Fruit fly (Drosophila melanogaster) S2 (cell line): ENCODE results near the gene CG43307.
A peak's percentile ranks its signal among the peaks of the same experiment; 100 is the strongest.

Experiments
- CG8478 ChIP-seq: fragments of >200 bp; optimal IDR thresholded peaks from 2 replicates; lab custom pipeline; 2018
- CTCF ChIP-seq, 2 experiments: fragments of >200 bp; optimal IDR thresholded peaks; 2 replicates each; lab custom pipeline; 2018

Gene CG43307

DNA sequence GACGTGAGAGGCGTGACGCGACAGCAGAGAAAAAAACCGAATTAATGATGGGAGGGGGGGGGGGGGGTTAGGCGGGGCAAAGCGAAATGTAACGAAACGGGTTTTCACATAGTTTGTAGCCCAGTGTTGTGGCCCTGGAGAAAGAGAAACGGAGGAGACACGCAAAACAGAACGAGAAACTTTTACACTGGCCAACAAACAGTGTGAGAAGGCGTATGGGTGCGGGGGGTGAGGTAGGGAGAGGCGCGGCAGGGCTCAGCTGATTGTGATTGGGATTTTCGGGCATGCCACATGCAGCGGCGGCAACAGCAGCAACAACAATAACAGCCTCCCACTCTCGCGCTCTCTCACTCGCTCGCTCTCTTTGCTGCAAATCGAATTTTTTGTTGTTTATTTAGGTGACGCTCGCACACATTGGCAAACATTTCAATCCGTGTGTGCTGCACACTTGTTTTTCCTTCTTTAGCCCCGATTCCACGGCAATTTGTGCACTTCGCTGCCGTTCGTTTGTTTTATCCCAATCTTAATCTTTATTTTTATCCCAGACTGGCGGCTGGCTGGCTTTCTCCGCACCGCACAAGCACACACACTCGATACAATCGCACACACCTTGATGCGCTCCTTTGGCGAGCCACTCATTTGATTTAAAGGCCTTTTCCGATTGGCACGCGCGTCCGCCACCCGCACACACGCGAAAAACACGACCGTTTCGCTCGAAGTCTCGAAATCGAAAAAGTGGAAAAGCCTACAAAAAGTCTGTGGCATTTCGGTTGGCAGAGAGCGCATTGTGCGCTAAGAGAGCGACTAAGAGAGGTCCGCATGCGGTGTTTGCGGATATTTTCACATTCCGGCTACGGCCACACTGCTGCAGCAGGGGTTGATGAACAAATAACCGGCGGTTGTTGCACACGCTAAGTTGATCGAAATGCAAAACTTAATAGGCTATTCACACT, 11.7 kb upstream of the CG43307 start, which contains the start of gene CG9171:
Gene CG9171, minus strand, starts transcription at position 819 of the 953 bp plus-strand sequence.
- no peak for TF ChIP-seq CG8478 (lab: Kevin White, UChicago)
- TF ChIP-seq CTCF (optimal IDR thresholded peaks at IDR 0.05; lab: Kevin White, UChicago) = peak; percentile 64 to 66

DNA sequence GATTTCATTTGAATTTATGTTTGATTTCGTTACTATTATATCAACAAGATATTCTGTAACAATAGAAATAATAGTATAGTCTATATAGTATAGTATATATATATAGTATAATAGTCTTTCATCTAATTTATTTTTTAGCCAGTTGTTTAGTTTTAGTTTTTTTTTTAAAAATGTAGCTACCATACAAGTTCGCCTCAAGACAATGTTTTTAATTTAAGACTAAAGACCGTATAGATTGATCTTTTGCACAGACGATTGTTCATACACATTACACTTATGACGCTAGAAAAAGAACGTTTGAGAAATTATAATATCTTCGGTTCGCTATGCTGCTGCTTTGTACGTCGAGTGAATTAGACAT, 11.0 kb upstream of the CG43307 start:
- TF ChIP-seq CG8478 (lab: Kevin White, UChicago) (no peak), CTCF (optimal IDR thresholded peaks at IDR 0.05; lab: Kevin White, UChicago) (no peak)

DNA sequence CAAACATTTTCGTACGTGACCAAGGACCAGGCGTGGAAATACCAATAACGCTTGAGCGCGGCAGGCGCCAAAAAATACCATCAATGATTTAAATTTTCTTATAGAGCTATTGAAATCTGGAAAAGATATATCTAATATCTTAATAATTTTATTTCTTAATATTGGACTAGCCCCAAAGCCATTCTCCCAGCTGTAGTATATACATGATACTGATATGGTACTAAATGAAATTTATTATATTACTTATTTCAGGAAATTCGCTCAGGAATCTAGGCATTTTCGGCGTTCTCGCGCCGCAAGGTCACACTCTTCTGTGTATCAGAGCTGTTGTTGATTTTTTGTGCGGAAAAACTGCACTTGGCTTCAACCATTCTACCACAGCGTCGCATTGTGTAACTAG, 9.4 kb upstream of the CG43307 start, which contains the start of the genes CG14005 and CG7239:
Gene CG14005, minus strand, starts transcription at position 50 of the 400 bp plus-strand sequence.
Gene CG7239, plus strand, starts transcription at position 295 of the 400 bp plus-strand sequence.
- TF ChIP-seq CTCF (optimal IDR thresholded peaks at IDR 0.05; lab: Kevin White, UChicago) = no peak
- TF ChIP-seq CG8478 (lab: Kevin White, UChicago) = no peak

DNA sequence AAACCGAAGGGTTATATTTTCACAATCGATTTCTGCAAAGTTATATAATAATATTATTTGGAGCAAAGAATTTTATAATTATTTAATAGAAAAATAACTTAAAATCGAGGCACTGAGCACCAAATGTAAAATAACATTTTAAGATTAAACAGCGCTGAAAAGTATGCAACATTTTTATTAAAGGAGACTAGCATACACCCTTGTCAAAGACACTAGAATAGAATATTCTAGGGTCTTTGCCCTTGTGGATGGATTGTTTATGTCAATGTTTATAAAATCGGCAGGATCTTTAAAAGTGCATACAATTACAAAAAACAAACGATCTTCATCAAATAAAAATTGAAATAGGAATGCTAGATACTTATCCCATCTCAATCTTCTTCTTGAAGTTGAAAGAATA, 7.3 kb upstream of the CG43307 start:
- TF ChIP-seq CTCF (optimal IDR thresholded peaks at IDR 0.05; lab: Kevin White, UChicago) (no peak), CG8478 (lab: Kevin White, UChicago) (no peak)

DNA sequence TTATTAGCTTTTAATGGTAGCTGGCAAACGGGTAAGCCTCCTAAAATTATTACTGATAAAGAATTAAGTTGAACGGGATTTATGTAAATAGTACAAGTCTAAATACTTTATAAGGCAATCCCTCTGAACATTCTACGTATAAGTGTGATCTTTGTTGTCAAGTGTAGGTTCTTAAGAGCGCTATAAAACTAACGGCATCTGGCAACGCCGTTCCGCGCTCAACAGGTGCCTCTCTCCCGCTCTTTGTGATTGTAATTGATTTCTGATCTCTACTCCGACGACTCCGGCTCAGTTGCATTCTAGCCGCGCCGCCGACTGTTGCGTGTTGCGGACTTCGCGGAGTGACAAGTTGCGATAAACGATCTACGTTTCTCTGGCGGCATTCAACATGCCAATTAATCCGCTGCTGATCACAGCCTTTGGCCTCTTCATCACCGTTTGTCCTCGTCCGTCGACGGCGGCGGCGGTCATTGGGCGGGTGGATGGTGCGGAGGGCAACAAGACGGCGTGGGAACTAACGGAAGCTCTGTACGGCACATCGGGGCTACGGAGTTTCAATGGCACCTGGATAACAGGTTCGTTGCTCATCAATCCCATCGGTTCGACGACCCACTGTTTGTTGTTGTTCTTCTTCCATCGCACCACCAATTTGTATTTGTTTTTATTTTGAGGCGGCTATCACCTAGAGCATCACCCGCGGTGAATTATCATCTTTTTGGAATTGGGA, 6.1 kb upstream of the CG43307 start, which contains the start of gene CG11034:
Gene CG11034, plus strand, starts transcription at position 305 of the 727 bp plus-strand sequence.
- no peak for TF ChIP-seq CG8478 (lab: Kevin White, UChicago)

DNA sequence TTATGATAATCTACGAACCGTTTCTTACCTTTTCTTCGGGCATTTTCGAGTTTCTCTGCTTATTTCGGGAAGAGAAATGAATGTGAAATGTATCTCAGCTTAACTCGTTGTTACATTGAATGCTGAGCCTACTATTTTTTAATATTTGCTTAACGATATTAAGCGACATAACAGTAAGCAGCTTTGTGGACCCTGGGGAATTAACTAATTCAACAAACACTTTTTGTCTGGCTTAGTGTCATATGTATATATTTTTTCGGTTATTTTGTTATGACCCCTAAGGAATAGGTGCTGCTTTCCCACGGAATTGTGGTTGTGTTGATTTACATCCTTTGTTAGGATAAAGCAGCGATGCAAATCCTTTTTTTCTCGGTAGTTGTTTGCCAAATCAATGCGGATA, 7.0 kb downstream of the CG43307 start, which contains the start of gene COX6CL:
Gene COX6CL, minus strand, starts transcription at position 101 of the 400 bp plus-strand sequence.
- TF ChIP-seq CG8478 (lab: Kevin White, UChicago) (no peak), CTCF (optimal IDR thresholded peaks at IDR 0.05; lab: Kevin White, UChicago) (no peak)

DNA sequence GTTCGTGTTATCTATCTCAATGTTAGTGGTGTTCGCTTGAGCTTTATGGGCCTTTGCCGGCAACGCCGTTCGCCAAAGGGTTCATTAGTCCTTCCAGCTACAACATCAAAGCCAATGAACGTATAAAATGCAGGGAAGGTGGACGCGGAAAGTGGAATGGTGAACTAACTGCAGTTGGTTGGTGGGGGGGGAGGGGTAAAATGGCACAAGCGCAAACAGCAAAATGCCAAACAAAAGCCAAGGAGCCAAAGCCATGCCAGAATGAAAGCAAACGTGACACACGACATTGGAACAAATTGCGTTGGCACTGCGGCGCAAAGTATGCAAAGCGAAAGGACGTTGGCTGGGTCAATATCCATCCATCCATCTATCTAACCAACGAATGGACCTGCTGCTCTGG, 9.6 kb downstream of the CG43307 start:
- TF ChIP-seq CG8478 (lab: Kevin White, UChicago) (no peak), CTCF (optimal IDR thresholded peaks at IDR 0.05; lab: Kevin White, UChicago) (no peak)

DNA sequence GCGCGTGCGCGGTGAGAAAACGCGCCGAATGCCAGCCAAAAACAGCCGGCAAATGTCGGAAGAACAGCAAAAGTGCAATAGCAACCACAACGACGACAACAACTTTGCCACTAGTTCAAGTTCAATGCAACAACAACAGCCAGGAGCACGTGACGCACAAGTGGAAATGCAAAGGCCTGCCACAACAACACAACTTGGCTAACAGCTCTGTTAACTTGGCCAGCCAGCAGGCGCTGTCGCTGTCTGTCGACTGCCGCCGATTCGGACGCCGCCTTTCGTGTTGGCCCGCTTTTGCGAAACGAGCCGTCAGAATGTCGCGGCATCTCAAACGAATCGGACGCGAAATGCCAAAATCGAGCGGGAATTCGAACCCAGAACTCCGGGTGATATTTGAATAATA, 12.3 kb downstream of the CG43307 start, which contains the start of gene TrissinR:
Gene TrissinR, plus strand, starts transcription at position 301 of the 400 bp plus-strand sequence.
- TF ChIP-seq CTCF (optimal IDR thresholded peaks at IDR 0.05; lab: Kevin White, UChicago) = no peak
- no peak for TF ChIP-seq CG8478 (lab: Kevin White, UChicago)

DNA sequence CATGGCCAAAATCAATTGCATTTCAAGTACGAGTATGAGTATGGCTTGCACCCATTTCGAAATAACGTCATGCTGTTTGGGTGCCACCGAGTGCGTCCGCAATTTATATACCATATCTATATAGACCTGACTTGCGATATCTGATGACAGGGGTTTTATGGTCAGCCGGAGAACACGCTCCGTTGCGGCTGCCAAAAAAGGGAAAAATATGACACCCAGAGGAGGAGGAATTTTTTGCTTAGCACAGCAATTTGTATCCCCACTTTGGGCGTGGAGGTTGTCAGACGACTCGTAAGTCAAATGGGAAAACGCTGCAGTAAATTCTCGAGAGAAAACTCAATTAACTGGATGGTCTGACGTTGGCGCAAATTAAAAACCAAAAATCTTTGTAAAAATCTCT, 45.4 kb downstream of the CG43307 start:
- TF ChIP-seq CTCF (optimal IDR thresholded peaks at IDR 0.05; lab: Kevin White, UChicago) = no peak
- no peak for TF ChIP-seq CG8478 (lab: Kevin White, UChicago)
